Worm (Caenorhabditis elegans) whole organism, L1 larva: ENCODE measurements around the gene F44E2.7.
A peak's percentile ranks its signal among the peaks of the same experiment; 100 is the strongest.

Source experiments
- C04F5.9 ChIP-seq: sonication (generic microtip); optimal IDR thresholded peaks from 2 replicates; lab custom pipeline; 2016; ENCODE audit warnings: missing genetic modification characterization, missing compliant biosample characterization
- C34B4.2 ChIP-seq: sonication (generic microtip); optimal IDR thresholded peaks from 2 replicates; lab custom pipeline; 2017; ENCODE audit warnings: mild to moderate bottlenecking, missing genetic modification characterization, missing compliant biosample characterization
- Y116A8C.19 ChIP-seq: sonication (generic microtip); optimal IDR thresholded peaks from 2 replicates; lab custom pipeline; 2016; ENCODE audit warnings: missing compliant biosample characterization, missing genetic modification characterization, borderline replicate concordance
- aha-1 ChIP-seq: fragments of 150-350 bp; optimal IDR thresholded peaks from 2 replicates; lab custom pipeline; 2014; ENCODE audit warnings: missing biosample characterization, missing genetic modification characterization
- alr-1 ChIP-seq: fragments of 200-800 bp; sonication (Bioruptor generic); optimal IDR thresholded peaks from 2 replicates; lab custom pipeline; 2018; ENCODE audit warnings: borderline replicate concordance, mild to moderate bottlenecking, missing genetic modification characterization, missing compliant biosample characterization
- blmp-1 ChIP-seq: fragments of 150-350 bp; optimal IDR thresholded peaks from 2 replicates; lab custom pipeline; 2014; ENCODE audit warnings: missing biosample characterization, missing genetic modification characterization
- ceh-8 ChIP-seq: fragments of 200-800 bp; sonication (Bioruptor generic); optimal IDR thresholded peaks from 2 replicates; lab custom pipeline; 2018; ENCODE audit warnings: mild to moderate bottlenecking, missing genetic modification characterization, moderate library complexity, missing compliant biosample characterization
- ceh-88 ChIP-seq: fragments of 200-800 bp; sonication (Bioruptor generic); IDR thresholded peaks from 2 replicates; pipeline ENCODE4 v1.3.6; 2022; ENCODE audit warnings: missing genetic modification characterization, missing compliant biosample characterization
- dsc-1 ChIP-seq: sonication (generic microtip); optimal IDR thresholded peaks from 2 replicates; lab custom pipeline; 2016; ENCODE audit warnings: mild to moderate bottlenecking, missing genetic modification characterization, missing compliant biosample characterization
- efl-1 ChIP-seq, 4 experiments: fragments of 150-350 bp; optimal IDR thresholded peaks in 3 of 4; peaks in 1 of 4; 1 replicate in 1 of 4; 2 replicates in 3 of 4; lab custom pipeline; 2014; ENCODE audit warnings: missing biosample characterization in 2 of 4, missing genetic modification characterization in 2 of 4, missing genetic modification reagents in 2 of 4
- egl-13 ChIP-seq: sonication (generic microtip); optimal IDR thresholded peaks from 2 replicates; lab custom pipeline; 2016; ENCODE audit warnings: missing genotype, missing genetic modification reagents, missing genetic modification characterization, missing compliant biosample characterization
- egl-27 ChIP-seq, 2 experiments: fragments of 150-350 bp in 1 of 2; sonication (generic microtip); optimal IDR thresholded peaks; 3 replicates each; lab custom pipeline; 2017 to 2018; ENCODE audit warnings: missing biosample characterization in 2 of 2, missing genetic modification characterization in 2 of 2, missing genetic modification reagents in 2 of 2
- elt-2 ChIP-seq: sonication (generic microtip); optimal IDR thresholded peaks from 2 replicates; lab custom pipeline; 2016; ENCODE audit warnings: missing genetic modification characterization, mild to moderate bottlenecking, inconsistent platforms, missing compliant biosample characterization, missing genetic modification reagents
- elt-3 ChIP-seq, 6 experiments: fragments of 150-350 bp in 1 of 6; sonication (generic microtip); optimal IDR thresholded peaks; 2 replicates each; lab custom pipeline; 2017 to 2018; ENCODE audit warnings: missing biosample characterization in 6 of 6, missing genetic modification characterization in 6 of 6, inconsistent platforms in 1 of 6
- fkh-10 ChIP-seq: sonication (generic microtip); optimal IDR thresholded peaks from 2 replicates; lab custom pipeline; 2017; ENCODE audit warnings: missing biosample characterization, missing genetic modification reagents, missing genetic modification characterization
- fkh-8 ChIP-seq: sonication (generic microtip); optimal IDR thresholded peaks from 2 replicates; lab custom pipeline; 2016; ENCODE audit warnings: mild to moderate bottlenecking, missing genetic modification characterization, missing compliant biosample characterization
- grh-1 ChIP-seq: fragments of 200-800 bp; sonication (Bioruptor generic); IDR thresholded peaks from 2 replicates; pipeline ENCODE4 v1.3.6; 2022; ENCODE audit warnings: missing genetic modification reagents, missing genetic modification characterization, missing compliant biosample characterization
- hpl-2 ChIP-seq: fragments of 150-350 bp; optimal IDR thresholded peaks from 2 replicates; lab custom pipeline; 2014; ENCODE audit warnings: missing biosample characterization, missing genetic modification reagents, missing genetic modification characterization
- isw-1 ChIP-seq: fragments of 200-800 bp; sonication (Bioruptor generic); IDR thresholded peaks from 2 replicates; pipeline ENCODE4 v1.3.6; 2022; ENCODE audit warnings: missing genetic modification characterization, missing compliant biosample characterization
- lin-14 ChIP-seq: fragments of 200-800 bp; sonication (Bioruptor generic); optimal IDR thresholded peaks from 2 replicates; lab custom pipeline; 2018; ENCODE audit warnings: mild to moderate bottlenecking, missing genetic modification characterization, moderate library complexity, missing compliant biosample characterization
- lin-15B ChIP-seq: fragments of 150-350 bp; sonication (generic microtip); optimal IDR thresholded peaks from 3 replicates; lab custom pipeline; 2014; ENCODE audit warnings: missing biosample characterization, missing genetic modification characterization
- lin-39 ChIP-seq: fragments of 150-350 bp; optimal IDR thresholded peaks from 2 replicates; lab custom pipeline; 2014; ENCODE audit warnings: missing biosample characterization, missing genetic modification reagents, missing genetic modification characterization
- lsy-2 ChIP-seq, 2 experiments: fragments of 150-350 bp; optimal IDR thresholded peaks; 2 replicates each; lab custom pipeline; 2014; ENCODE audit warnings: missing biosample characterization in 2 of 2, missing genetic modification characterization in 2 of 2
- mab-9 ChIP-seq: fragments of 200-800 bp; sonication (Bioruptor generic); IDR thresholded peaks from 2 replicates; pipeline ENCODE4 v1.3.6; 2022; ENCODE audit warnings: missing genetic modification reagents, missing genetic modification characterization, missing compliant biosample characterization
- mdl-1 ChIP-seq, 2 experiments: fragments of 150-350 bp; optimal IDR thresholded peaks; 2 replicates each; lab custom pipeline; 2014 to 2017; ENCODE audit warnings: missing biosample characterization in 2 of 2, missing genetic modification characterization in 2 of 2, inconsistent platforms in 1 of 2
- nhr-11 ChIP-seq: fragments of 150-350 bp; optimal IDR thresholded peaks from 2 replicates; lab custom pipeline; 2014; ENCODE audit warnings: missing biosample characterization, missing genetic modification characterization
- nhr-19 ChIP-seq: fragments of 200-800 bp; sonication (Bioruptor generic); conservative IDR thresholded peaks from 2 replicates; pipeline ENCODE4 v1.3.6; 2022; ENCODE audit warnings: missing genetic modification characterization, missing compliant biosample characterization
- nhr-237 ChIP-seq: fragments of 150-350 bp; optimal IDR thresholded peaks from 2 replicates; lab custom pipeline; 2014; ENCODE audit warnings: missing biosample characterization, missing genetic modification characterization
- nhr-47 ChIP-seq: sonication (generic microtip); optimal IDR thresholded peaks from 2 replicates; lab custom pipeline; 2016; ENCODE audit warnings: mild to moderate bottlenecking, missing genetic modification characterization, moderate library complexity, missing compliant biosample characterization
- nhr-71 ChIP-seq: sonication (generic microtip); optimal IDR thresholded peaks from 2 replicates; lab custom pipeline; 2016; ENCODE audit warnings: mild to moderate bottlenecking, missing genetic modification characterization, moderate library complexity, missing compliant biosample characterization
- nhr-77 ChIP-seq: fragments of 150-350 bp; optimal IDR thresholded peaks from 2 replicates; lab custom pipeline; 2014; ENCODE audit warnings: missing biosample characterization, missing genetic modification characterization
- nhr-85 ChIP-seq: sonication (generic microtip); peaks from one replicate; lab custom pipeline; 2016; ENCODE audit warnings: missing genetic modification characterization, inconsistent platforms, missing compliant biosample characterization
- nhr-90 ChIP-seq: sonication (generic microtip); optimal IDR thresholded peaks from 2 replicates; lab custom pipeline; 2016; ENCODE audit warnings: mild to moderate bottlenecking, missing genetic modification characterization, missing compliant biosample characterization; ENCODE audit not compliant: poor library complexity
- pax-3 ChIP-seq: fragments of 200-800 bp; sonication (Bioruptor generic); optimal IDR thresholded peaks from 2 replicates; lab custom pipeline; 2018; ENCODE audit warnings: mild to moderate bottlenecking, missing genetic modification characterization, moderate library complexity, missing compliant biosample characterization
- skn-1 ChIP-seq: fragments of 150-350 bp; optimal IDR thresholded peaks from 2 replicates; lab custom pipeline; 2014; ENCODE audit warnings: missing biosample characterization, missing genetic modification characterization
- snpc-4 ChIP-seq: fragments of 150-350 bp; optimal IDR thresholded peaks from 2 replicates; lab custom pipeline; 2014; ENCODE audit warnings: missing biosample characterization, missing genetic modification characterization
- sox-4 ChIP-seq: sonication (generic microtip); optimal IDR thresholded peaks from 2 replicates; lab custom pipeline; 2016; ENCODE audit warnings: missing genetic modification characterization, missing compliant biosample characterization
- sptf-1 ChIP-seq: fragments of 150-350 bp; optimal IDR thresholded peaks from 2 replicates; lab custom pipeline; 2014; ENCODE audit warnings: missing biosample characterization, missing genetic modification characterization
- sup-37 ChIP-seq: fragments of 200-800 bp; sonication (Bioruptor generic); optimal IDR thresholded peaks from 2 replicates; lab custom pipeline; 2018; ENCODE audit warnings: mild to moderate bottlenecking, missing genetic modification characterization, missing compliant biosample characterization
- swsn-7 ChIP-seq: sonication (generic microtip); optimal IDR thresholded peaks from 2 replicates; lab custom pipeline; 2016; ENCODE audit warnings: missing genetic modification characterization, missing compliant biosample characterization
- tbx-2 ChIP-seq: sonication (generic microtip); optimal IDR thresholded peaks from 2 replicates; lab custom pipeline; 2016; ENCODE audit warnings: missing genetic modification characterization, missing compliant biosample characterization
- tlp-1 ChIP-seq: fragments of 150-350 bp; optimal IDR thresholded peaks from 2 replicates; lab custom pipeline; 2014; ENCODE audit warnings: missing biosample characterization, missing genetic modification characterization
- unc-30 ChIP-seq: sonication (generic microtip); optimal IDR thresholded peaks from 2 replicates; lab custom pipeline; 2017; ENCODE audit warnings: missing biosample characterization, missing genetic modification characterization
- unc-62 ChIP-seq: fragments of 150-350 bp; optimal IDR thresholded peaks from 2 replicates; lab custom pipeline; 2014; ENCODE audit warnings: missing biosample characterization, missing genetic modification reagents, missing genetic modification characterization
- xbp-1 ChIP-seq: sonication (generic microtip); optimal IDR thresholded peaks from 2 replicates; lab custom pipeline; 2016; ENCODE audit warnings: missing genetic modification characterization, missing compliant biosample characterization
- zag-1 ChIP-seq: fragments of 150-350 bp; optimal IDR thresholded peaks from 2 replicates; lab custom pipeline; 2014; ENCODE audit warnings: missing biosample characterization, missing genetic modification characterization
- zip-4 ChIP-seq: fragments of 200-800 bp; sonication (Bioruptor generic); optimal IDR thresholded peaks from 2 replicates; lab custom pipeline; 2018; ENCODE audit warnings: mild to moderate bottlenecking, missing genetic modification characterization, moderate library complexity, missing compliant biosample characterization

Gene F44E2.7

DNA sequence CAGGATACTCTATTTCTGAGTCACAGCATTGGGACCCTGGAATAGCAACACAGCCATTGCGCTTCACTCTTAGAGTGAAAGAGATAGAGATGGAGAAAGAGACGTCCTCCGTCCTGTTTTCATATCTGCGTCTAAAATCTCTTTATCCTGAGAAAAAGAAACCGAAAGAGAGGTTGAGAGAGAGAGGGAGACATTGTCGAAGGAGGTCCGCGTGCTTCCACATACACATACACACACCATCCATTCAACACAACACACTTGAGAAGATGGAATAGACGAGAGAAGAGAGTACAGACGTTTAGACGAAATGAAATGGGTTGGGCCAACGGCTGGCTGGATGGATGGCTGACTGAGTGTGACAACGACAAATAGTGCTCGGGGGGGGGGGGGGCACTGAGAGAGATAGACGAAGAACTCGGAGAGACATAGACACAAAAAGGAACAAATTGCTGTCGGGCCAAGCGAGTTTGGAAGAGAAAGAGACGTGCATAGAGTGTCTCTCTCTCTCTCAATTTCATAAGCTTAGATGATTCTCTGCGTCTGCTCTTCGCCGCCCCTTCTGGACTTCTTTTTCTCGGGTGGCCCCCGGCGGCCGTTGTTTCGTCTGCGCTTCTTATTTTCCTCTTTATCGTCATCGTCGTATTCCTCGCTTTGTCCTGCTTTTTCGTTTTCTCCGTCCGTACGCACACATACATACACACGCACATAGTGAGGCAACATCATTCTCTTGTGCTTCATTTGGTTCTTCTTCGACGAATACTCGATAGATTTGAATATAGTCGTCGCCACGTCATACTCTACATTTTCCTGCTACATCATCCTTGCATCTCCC is 48.1 kb downstream of the F44E2.7 start, which contains the start of gene F54F2.6 (continued):
- peak; percentile 73 for TF ChIP-seq ceh-88
- peak; percentile 86 for TF ChIP-seq sup-37 (GFP tag; lab: Kevin White, UChicago)

DNA sequence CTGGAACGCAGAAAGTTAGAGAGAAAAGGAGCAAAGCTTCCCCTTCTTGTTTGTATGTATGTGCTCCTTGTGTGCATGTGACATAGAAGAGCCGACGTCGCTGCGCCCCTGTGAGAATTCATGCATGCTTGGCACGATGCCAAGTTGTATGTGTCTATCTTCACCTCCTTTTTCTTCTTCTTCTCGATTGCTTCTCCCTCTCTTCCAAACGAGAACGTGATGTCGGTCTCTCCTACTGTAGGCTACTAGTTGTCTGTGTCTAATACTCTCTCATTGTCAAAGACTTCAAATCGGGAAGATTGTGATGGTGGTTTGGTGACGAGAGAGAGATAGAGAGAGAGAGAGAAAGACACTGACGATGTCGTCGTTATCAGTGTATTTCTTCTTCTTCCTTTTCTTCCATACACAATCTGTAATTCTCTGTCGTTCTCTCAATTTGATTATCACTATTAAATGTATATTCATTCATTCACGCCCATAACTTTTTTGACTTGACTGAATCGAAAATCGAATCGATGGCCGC is 51.0 kb downstream of the F44E2.7 start:
- peak; percentile 35 for TF ChIP-seq zip-4 (GFP tag; lab: Kevin White, UChicago)
- peak; percentile 61 for TF ChIP-seq nhr-77 (tag; lab: Kevin White, UChicago)
- TF ChIP-seq isw-1 (GFP tag; lab: Robert Waterston, UW) = peak; percentile 52
- peak; percentile 91 for TF ChIP-seq elt-2 (tag; lab: Kevin White, UChicago)
- peak; percentile 74 to 95 for TF ChIP-seq lsy-2 (tag; optimal IDR thresholded peaks at IDR 0.05; lab: Kevin White, UChicago)
- TF ChIP-seq efl-1 (optimal IDR thresholded peaks at IDR 0.05; lab: Kevin White, UChicago) = peak; percentile 65 to 81
- TF ChIP-seq efl-1 (GFP tag; optimal IDR thresholded peaks at IDR 0.05 in 1 of 2; lab: Kevin White, UChicago) = peak; percentile 31 to 93
- no peak for TF ChIP-seq aha-1 (tag; lab: Kevin White, UChicago)
- peak; percentile 91 for TF ChIP-seq dsc-1 (tag; lab: Kevin White, UChicago)
- TF ChIP-seq lin-39 = no peak
- peak; percentile 20 to 92 for TF ChIP-seq mdl-1 (tag; optimal IDR thresholded peaks at IDR 0.05; lab: Kevin White, UChicago)
- TF ChIP-seq mab-9 (GFP tag; lab: Robert Waterston, UW) = 0 out of 2 replicates have a peak, but pooled peaks have one; percentile 67
- peak; percentile 98 for TF ChIP-seq nhr-85 (tag; lab: Kevin White, UChicago)
- TF ChIP-seq unc-62 (GFP tag; lab: Kevin White, UChicago) = no peak
- TF ChIP-seq nhr-11 (tag; lab: Kevin White, UChicago) = peak; percentile 76
- TF ChIP-seq C04F5.9 (tag; lab: Kevin White, UChicago) = peak; percentile 40
- peak in 5 of 6 experiments; percentile 2 to 87 (median 69) for TF ChIP-seq elt-3 (tag; optimal IDR thresholded peaks at IDR 0.05; lab: Kevin White, UChicago)
- peak; percentile 71 for TF ChIP-seq zag-1 (tag; lab: Kevin White, UChicago)
- no peak for TF ChIP-seq alr-1 (tag; lab: Kevin White, UChicago)
- peak; percentile 28 for TF ChIP-seq ceh-8 (GFP tag; lab: Kevin White, UChicago)
- peak; percentile 85 for TF ChIP-seq nhr-90
- peak; percentile 79 for TF ChIP-seq blmp-1
- TF ChIP-seq nhr-71 (tag; lab: Kevin White, UChicago) = peak; percentile 95
- no peak for TF ChIP-seq tlp-1 (tag; lab: Kevin White, UChicago)
- TF ChIP-seq nhr-19 (GFP tag; lab: Robert Waterston, UW) = peak; percentile 72
- TF ChIP-seq lin-14 (GFP tag; lab: Kevin White, UChicago) = peak; percentile 98
- TF ChIP-seq sptf-1 (tag; lab: Kevin White, UChicago) = no peak
- peak; percentile 36 for TF ChIP-seq snpc-4 (tag; lab: Kevin White, UChicago)
- TF ChIP-seq nhr-237 (tag; lab: Kevin White, UChicago) = no peak
- TF ChIP-seq xbp-1 (tag; lab: Kevin White, UChicago) = peak; percentile 70
- no peak for TF ChIP-seq C34B4.2 (tag; lab: Kevin White, UChicago)
- peak; percentile 73 for TF ChIP-seq sox-4
- peak; percentile 87 for TF ChIP-seq swsn-7 (tag; lab: Kevin White, UChicago)
- TF ChIP-seq nhr-47 (tag; lab: Kevin White, UChicago) = peak; percentile 88
- TF ChIP-seq lin-15B (tag; lab: Kevin White, UChicago) = no peak
- peak; percentile 86 for TF ChIP-seq fkh-10 (GFP tag; lab: Kevin White, UChicago)
- TF ChIP-seq fkh-8 = peak; percentile 93
- peak; percentile 36 for TF ChIP-seq hpl-2
- no peak for TF ChIP-seq Y116A8C.19
- TF ChIP-seq skn-1 (tag; lab: Kevin White, UChicago) = no peak
- TF ChIP-seq tbx-2 (tag; lab: Kevin White, UChicago) = peak; percentile 86
- TF ChIP-seq egl-27 (tag; optimal IDR thresholded peaks at IDR 0.05; lab: Kevin White, UChicago) = peak; percentile 52 to 55
- TF ChIP-seq pax-3 (tag; lab: Kevin White, UChicago) = peak; percentile 77
- peak; percentile 88 for TF ChIP-seq egl-13 (tag; lab: Kevin White, UChicago)
- peak; percentile 60 for TF ChIP-seq grh-1 (GFP tag; lab: Robert Waterston, UW)
- no peak for TF ChIP-seq unc-30 (tag; lab: Kevin White, UChicago)
